Worm (Caenorhabditis elegans): ENCODE measurements around the gene gpa-9.
A peak's percentile ranks its signal among the peaks of the same experiment; 100 is the strongest.

gpa-9 gene

ce11 chrV:12596795-12597194 is 52.3 kb downstream of the gpa-9 start:
- TF ChIP-seq R02D3.7 (tag; optimal IDR thresholded peaks at IDR 0.05): no peak
- no peak for TF ChIP-seq zip-11 (GFP tag; IDR thresholded peaks at IDR 0.05)
- TF ChIP-seq daf-19 (GFP tag; conservative IDR thresholded peaks at IDR 0.05): no peak
- TF ChIP-seq sdz-12 (GFP tag; optimal IDR thresholded peaks at IDR 0.05): no peak
- no peak for TF ChIP-seq ZK546.5 (tag; optimal IDR thresholded peaks at IDR 0.05)
- peak; percentile 76 for TF ChIP-seq pha-4 (GFP tag; IDR thresholded peaks at IDR 0.05)
- TF ChIP-seq pha-4 (tag; optimal IDR thresholded peaks at IDR 0.05): no peak
- peak; percentile 60; the same call in 1 of the 2 replicates for TF ChIP-seq Y75B8A.6 (GFP tag; IDR thresholded peaks at IDR 0.05)
- TF ChIP-seq hif-1 (tag; optimal IDR thresholded peaks at IDR 0.05): no peak
- peak; percentile 80 for TF ChIP-seq Y48G9A.11 (GFP tag; IDR thresholded peaks at IDR 0.05)
- peak; percentile 84 for TF ChIP-seq lim-7 (GFP tag; IDR thresholded peaks at IDR 0.05)
- peak; percentile 30 for TF ChIP-seq unc-130 (GFP tag; optimal IDR thresholded peaks at IDR 0.05)
- TF ChIP-seq ceh-20 (GFP tag; IDR thresholded peaks at IDR 0.05): 0 out of 2 replicates have a peak, but pooled peaks have one; percentile 22
- no peak for TF ChIP-seq nhr-237 (tag; optimal IDR thresholded peaks at IDR 0.05)
- no peak for TF ChIP-seq nhr-11 (tag; optimal IDR thresholded peaks at IDR 0.05)
- no peak for TF ChIP-seq zag-1 (tag; optimal IDR thresholded peaks at IDR 0.05)
- no peak for TF ChIP-seq egl-27 (tag; optimal IDR thresholded peaks at IDR 0.05)
- TF ChIP-seq gei-8 (GFP tag; optimal IDR thresholded peaks at IDR 0.05): peak; percentile 33
- no peak for TF ChIP-seq ZK337.2 (GFP tag; IDR thresholded peaks at IDR 0.05)
- TF ChIP-seq dmd-9 (GFP tag; IDR thresholded peaks at IDR 0.05): 0 out of 2 replicates have a peak, but pooled peaks have one; percentile 9
- peak; percentile 53; the same call in 1 of the 2 replicates for TF ChIP-seq madf-9 (GFP tag; conservative IDR thresholded peaks at IDR 0.05)
- peak; percentile 49 for TF ChIP-seq mep-1 (tag; optimal IDR thresholded peaks at IDR 0.05)
- peak; percentile 67; the same call in 1 of the 2 replicates for TF ChIP-seq T26A8.4 (GFP tag; IDR thresholded peaks at IDR 0.05)
- TF ChIP-seq fos-1 (tag; optimal IDR thresholded peaks at IDR 0.05): no peak
- TF ChIP-seq pqm-1 (tag; optimal IDR thresholded peaks at IDR 0.05): no peak
- TF ChIP-seq php-3 (GFP tag; IDR thresholded peaks at IDR 0.05): no peak
- peak; percentile 66; the same call in 1 of the 2 replicates for TF ChIP-seq lin-1 (GFP tag; IDR thresholded peaks at IDR 0.05)
- TF ChIP-seq ceh-62 (tag; optimal IDR thresholded peaks at IDR 0.05): no peak
- TF ChIP-seq lin-13 (GFP tag; optimal IDR thresholded peaks at IDR 0.05): peak; percentile 9
- no peak for TF ChIP-seq ztf-7 (tag; optimal IDR thresholded peaks at IDR 0.05)
- peak; percentile 13 for TF ChIP-seq lir-3 (tag; optimal IDR thresholded peaks at IDR 0.05)
- TF ChIP-seq ctbp-1 (GFP tag; IDR thresholded peaks at IDR 0.05): 0 out of 2 replicates have a peak, but pooled peaks have one; percentile 46
- no peak for TF ChIP-seq aly-2 (tag; optimal IDR thresholded peaks at IDR 0.05)
- peak; percentile 9 for TF ChIP-seq T20F7.1 (GFP tag; optimal IDR thresholded peaks at IDR 0.05)
- TF ChIP-seq mdt-29 (GFP tag; IDR thresholded peaks at IDR 0.05): no peak
- no peak for TF ChIP-seq cey-2 (tag; optimal IDR thresholded peaks at IDR 0.05; ENCODE audit: borderline replicate concordance, insufficient read depth)
- TF ChIP-seq zfp-2 (tag; optimal IDR thresholded peaks at IDR 0.05): no peak
- TF ChIP-seq lin-29 (GFP tag; IDR thresholded peaks at IDR 0.05): no peak
- TF ChIP-seq dmd-8 (GFP tag; IDR thresholded peaks at IDR 0.05): peak; percentile 60; the same call in 1 of the 2 replicates
- TF ChIP-seq attf-4 (tag; optimal IDR thresholded peaks at IDR 0.05): no peak
- TF ChIP-seq vab-7 (GFP tag; IDR thresholded peaks at IDR 0.05): no peak; the same call in 1 of the 2 replicates
- no peak; the same call in 1 of the 2 replicates for TF ChIP-seq zfp-3 (GFP tag; conservative IDR thresholded peaks at IDR 0.05)
- peak; percentile 26 for TF ChIP-seq duxl-1 (tag; optimal IDR thresholded peaks at IDR 0.05; ENCODE audit: poor library complexity)
- TF ChIP-seq mes-2 (tag; optimal IDR thresholded peaks at IDR 0.05; ENCODE audit: poor library complexity, severe bottlenecking): peak; percentile 77
- TF ChIP-seq egl-43 (GFP tag; IDR thresholded peaks at IDR 0.05): peak; percentile 86
- TF ChIP-seq saeg-2 (GFP tag; IDR thresholded peaks at IDR 0.05): peak; percentile 5; the same call in 1 of the 2 replicates
- TF ChIP-seq F44E2.7 (GFP tag; IDR thresholded peaks at IDR 0.05): no peak
- TF ChIP-seq arid-1 (GFP tag; conservative IDR thresholded peaks at IDR 0.05): no peak
- no peak for TF ChIP-seq skn-1 (tag; optimal IDR thresholded peaks at IDR 0.05)
- TF ChIP-seq fkh-10 (GFP tag; optimal IDR thresholded peaks at IDR 0.05): no peak
- peak; percentile 56 for TF ChIP-seq hmg-1.1 (GFP tag; IDR thresholded peaks at IDR 0.05)

All from whole organism, L4 larva.